Fruit fly (Drosophila melanogaster) whole organism, embryonic: ENCODE data around the gene CG6959.

Experiments
- Abd-B ChIP-seq: fragments of 200-800 bp; sonication (Bioruptor generic); optimal IDR thresholded peaks from 2 replicates; lab custom pipeline; 2018; ENCODE audit warnings: missing biosample characterization, mild to moderate bottlenecking, missing genetic modification characterization, moderate library complexity
- Antp ChIP-seq: fragments of 200-800 bp; sonication (Bioruptor generic); optimal IDR thresholded peaks from 3 replicates; lab custom pipeline; 2016; ENCODE audit warnings: missing biosample characterization, missing genetic modification characterization
- CG10565 ChIP-seq: fragments of 200-800 bp; sonication (Bioruptor generic); optimal IDR thresholded peaks from 3 replicates; lab custom pipeline; 2016; ENCODE audit warnings: missing biosample characterization, mild to moderate bottlenecking, missing genetic modification characterization
- CG11695 ChIP-seq: fragments of 200-800 bp; sonication (Bioruptor generic); IDR thresholded peaks from 3 replicates; pipeline ENCODE4 v1.3.6; 2022; ENCODE audit warnings: missing biosample characterization, missing genetic modification characterization
- CG12391 ChIP-seq: fragments of 200-800 bp; sonication (Bioruptor generic); optimal IDR thresholded peaks from 3 replicates; lab custom pipeline; 2018; ENCODE audit warnings: missing biosample characterization, mild to moderate bottlenecking, missing genetic modification characterization, moderate library complexity
- CG12744 ChIP-seq: fragments of 200-800 bp; sonication (Bioruptor generic); optimal IDR thresholded peaks from 2 replicates; lab custom pipeline; 2016; ENCODE audit warnings: missing biosample characterization, missing genetic modification characterization
- CG14014 ChIP-seq: fragments of 200-800 bp; sonication (Bioruptor generic); IDR thresholded peaks from 2 replicates; pipeline ENCODE4 v1.3.6; 2022; ENCODE audit warnings: missing biosample characterization, missing genetic modification characterization
- CG15269 ChIP-seq: fragments of 200-800 bp; sonication (Bioruptor generic); optimal IDR thresholded peaks from 2 replicates; lab custom pipeline; 2018; ENCODE audit warnings: missing biosample characterization, mild to moderate bottlenecking, missing genetic modification characterization, moderate library complexity
- CG16813 ChIP-seq: fragments of 200-800 bp; sonication (Bioruptor generic); IDR thresholded peaks from 3 replicates; pipeline ENCODE4 v1.3.6; 2022; ENCODE audit warnings: missing biosample characterization, missing genetic modification characterization; ENCODE audit not compliant: partially characterized antibody
- CG16815 ChIP-seq: fragments of 200-800 bp; sonication (Bioruptor generic); optimal IDR thresholded peaks from 3 replicates; lab custom pipeline; 2017; ENCODE audit warnings: missing biosample characterization, mild to moderate bottlenecking, missing genetic modification characterization
- CG17359 ChIP-seq: fragments of 200-800 bp; sonication (Bioruptor generic); optimal IDR thresholded peaks from 3 replicates; lab custom pipeline; 2018; ENCODE audit warnings: missing biosample characterization, mild to moderate bottlenecking, missing genetic modification characterization, moderate library complexity
- CG17385 ChIP-seq: fragments of 200-800 bp; sonication (Bioruptor generic); optimal IDR thresholded peaks from 3 replicates; lab custom pipeline; 2018; ENCODE audit warnings: missing biosample characterization, mild to moderate bottlenecking, missing genetic modification characterization
- CG17829 ChIP-seq: fragments of 200-800 bp; optimal IDR thresholded peaks from 2 replicates; lab custom pipeline; 2019; ENCODE audit warnings: missing biosample characterization, mild to moderate bottlenecking, missing genetic modification characterization, moderate library complexity
- CG18262 ChIP-seq: fragments of 200-800 bp; optimal IDR thresholded peaks from 3 replicates; lab custom pipeline; 2019; ENCODE audit warnings: missing biosample characterization, mild to moderate bottlenecking, missing genetic modification characterization, moderate library complexity
- CG2120 ChIP-seq: fragments of 200-800 bp; sonication (Bioruptor generic); optimal IDR thresholded peaks from 3 replicates; lab custom pipeline; 2016; ENCODE audit warnings: missing biosample characterization, missing genetic modification characterization
- CG30431 ChIP-seq: fragments of 200-800 bp; sonication (Bioruptor generic); optimal IDR thresholded peaks from 2 replicates; lab custom pipeline; 2017; ENCODE audit warnings: missing biosample characterization, missing genetic modification characterization
- CG31224 ChIP-seq: fragments of 200-800 bp; sonication (Bioruptor generic); IDR thresholded peaks from 2 replicates; pipeline ENCODE4 v1.3.6; 2022; ENCODE audit warnings: missing biosample characterization, missing genetic modification characterization
- CG32772 ChIP-seq: fragments of 200-800 bp; sonication (Bioruptor generic); IDR thresholded peaks from 2 replicates; pipeline ENCODE4 v1.3.6; 2022; ENCODE audit warnings: missing biosample characterization, missing genetic modification characterization
- CG34422 ChIP-seq: fragments of 200-800 bp; sonication (Bioruptor generic); IDR thresholded peaks from 3 replicates; pipeline ENCODE4 v1.3.6; 2022; ENCODE audit warnings: missing biosample characterization, missing genetic modification characterization
- CG4424 ChIP-seq: fragments of 200-800 bp; sonication (Bioruptor generic); optimal IDR thresholded peaks from 3 replicates; lab custom pipeline; 2016; ENCODE audit warnings: missing biosample characterization, missing genetic modification characterization
- CG6689 ChIP-seq: fragments of 200-800 bp; sonication (Bioruptor generic); IDR thresholded peaks from 2 replicates; pipeline ENCODE4 v1.3.6; 2022; ENCODE audit warnings: missing biosample characterization, missing genetic modification characterization
- CG8281 ChIP-seq: fragments of 200-800 bp; sonication (Bioruptor generic); optimal IDR thresholded peaks from 2 replicates; lab custom pipeline; 2018; ENCODE audit warnings: missing biosample characterization, mild to moderate bottlenecking, missing genetic modification characterization, moderate library complexity
- CG9609 ChIP-seq: fragments of 200-800 bp; sonication (Bioruptor generic); optimal IDR thresholded peaks from 3 replicates; lab custom pipeline; 2016; ENCODE audit warnings: missing biosample characterization, missing genetic modification characterization
- Chrac-16 ChIP-seq: fragments of 200-800 bp; sonication (Bioruptor generic); optimal IDR thresholded peaks from 3 replicates; lab custom pipeline; 2016; ENCODE audit warnings: missing biosample characterization, missing genetic modification characterization
- Lim3 ChIP-seq: fragments of 200-800 bp; sonication (Bioruptor generic); IDR thresholded peaks from 2 replicates; pipeline ENCODE4 v1.3.6; 2022; ENCODE audit warnings: missing biosample characterization, missing genetic modification characterization
- Sox102F ChIP-seq: fragments of 200-800 bp; sonication (Bioruptor generic); optimal IDR thresholded peaks from 2 replicates; lab custom pipeline; 2018; ENCODE audit warnings: missing biosample characterization, mild to moderate bottlenecking, missing genetic modification characterization, moderate library complexity
- ab ChIP-seq: fragments of 200-800 bp; sonication (Bioruptor generic); optimal IDR thresholded peaks from 2 replicates; lab custom pipeline; 2016; ENCODE audit warnings: missing biosample characterization, missing genetic modification characterization
- ara ChIP-seq: fragments of 200-800 bp; sonication (Bioruptor generic); IDR thresholded peaks from 2 replicates; pipeline ENCODE4 v1.3.6; 2022; ENCODE audit warnings: missing biosample characterization, missing genetic modification characterization
- bcd ChIP-seq: fragments of 200-800 bp; sonication (Bioruptor generic); optimal IDR thresholded peaks from 2 replicates; lab custom pipeline; 2017; ENCODE audit warnings: missing biosample characterization, mild to moderate bottlenecking, missing genetic modification characterization
- bsh ChIP-seq, 2 experiments: fragments of 200-800 bp; sonication (Bioruptor generic); optimal IDR thresholded peaks; 2 replicates each; lab custom pipeline; 2017 to 2018; ENCODE audit warnings: mild to moderate bottlenecking in 2 of 2, missing biosample characterization in 2 of 2, missing genetic modification characterization in 2 of 2, moderate library complexity in 1 of 2
- cas ChIP-seq: fragments of 200-800 bp; sonication (Bioruptor generic); IDR thresholded peaks from 2 replicates; pipeline ENCODE4 v1.3.6; 2022; ENCODE audit warnings: missing biosample characterization, missing genetic modification characterization
- chif ChIP-seq, 2 experiments: fragments of 200-800 bp; sonication (Bioruptor generic); optimal IDR thresholded peaks; 3 replicates each; lab custom pipeline; 2016; ENCODE audit warnings: missing biosample characterization in 2 of 2, missing genetic modification characterization in 2 of 2
- crc ChIP-seq: fragments of 200-800 bp; sonication (Bioruptor generic); optimal IDR thresholded peaks from 2 replicates; lab custom pipeline; 2016; ENCODE audit warnings: missing biosample characterization, missing genetic modification characterization
- croc ChIP-seq: fragments of 200-800 bp; sonication (Bioruptor generic); conservative IDR thresholded peaks from 3 replicates; pipeline ENCODE4 v1.3.6; 2022; ENCODE audit warnings: missing biosample characterization, missing genetic modification characterization
- dati ChIP-seq: fragments of 200-800 bp; sonication (Bioruptor generic); IDR thresholded peaks from 2 replicates; pipeline ENCODE4 v1.3.6; 2022; ENCODE audit warnings: missing biosample characterization, missing genetic modification characterization
- ewg ChIP-seq: fragments of 200-800 bp; sonication (Bioruptor generic); optimal IDR thresholded peaks from 3 replicates; lab custom pipeline; 2017; ENCODE audit warnings: mild to moderate bottlenecking, missing biosample characterization, missing genetic modification reagents, missing genetic modification characterization
- gsb-n ChIP-seq: fragments of 200-800 bp; sonication (Bioruptor generic); optimal IDR thresholded peaks from 3 replicates; lab custom pipeline; 2018; ENCODE audit warnings: missing biosample characterization, mild to moderate bottlenecking, missing genetic modification characterization
- hkb ChIP-seq, 2 experiments: fragments of 200-800 bp in 1 of 2; fragments of >200 bp in 1 of 2; sonication (Bioruptor generic) in 1 of 2; IDR thresholded peaks in 1 of 2; optimal IDR thresholded peaks in 1 of 2; 2 replicates each; pipeline versions ENCODE4 v1.3.6 to Lab custom; 2017 to 2022; ENCODE audit warnings: missing biosample characterization in 1 of 2, missing genetic modification characterization in 1 of 2
- lilli ChIP-seq: fragments of 200-800 bp; sonication (Bioruptor generic); optimal IDR thresholded peaks from 3 replicates; lab custom pipeline; 2016; ENCODE audit warnings: missing biosample characterization, missing genetic modification characterization
- pan ChIP-seq, 4 experiments: fragments of >200 bp in 3 of 4; fragments of 200-800 bp in 1 of 4; sonication (Bioruptor generic) in 1 of 4; optimal IDR thresholded peaks in 3 of 4; IDR thresholded peaks in 1 of 4; 2 replicates each; pipeline versions ENCODE4 v1.3.6 to Lab custom; 2017 to 2022; ENCODE audit warnings: missing biosample characterization in 2 of 4, missing genetic modification characterization in 2 of 4, mixed read lengths in 1 of 4
- peb ChIP-seq: fragments of 200-800 bp; sonication (Bioruptor generic); IDR thresholded peaks from 2 replicates; pipeline ENCODE4 v1.3.6; 2022; ENCODE audit warnings: missing biosample characterization, missing genetic modification characterization
- row ChIP-seq: fragments of 200-800 bp; sonication (Bioruptor generic); IDR thresholded peaks from 3 replicates; pipeline ENCODE4 v1.3.6; 2022; ENCODE audit warnings: missing biosample characterization, missing genetic modification characterization
- sens-2 ChIP-seq: fragments of 200-800 bp; sonication (Bioruptor generic); IDR thresholded peaks from 2 replicates; pipeline ENCODE4 v1.3.6; 2022; ENCODE audit warnings: missing biosample characterization, missing genetic modification characterization
- sima ChIP-seq: fragments of 200-800 bp; sonication (Bioruptor generic); optimal IDR thresholded peaks from 2 replicates; lab custom pipeline; 2016; ENCODE audit warnings: missing biosample characterization, missing genetic modification characterization
- slbo ChIP-seq: fragments of 200-800 bp; sonication (Bioruptor generic); IDR thresholded peaks from 2 replicates; pipeline ENCODE4 v1.3.6; 2022; ENCODE audit warnings: missing biosample characterization, missing genetic modification characterization
- tap ChIP-seq: fragments of 200-800 bp; optimal IDR thresholded peaks from 3 replicates; lab custom pipeline; 2019; ENCODE audit warnings: missing biosample characterization, mild to moderate bottlenecking, missing genetic modification characterization, moderate library complexity
- tup ChIP-seq: fragments of 200-800 bp; sonication (Bioruptor generic); optimal IDR thresholded peaks from 2 replicates; lab custom pipeline; 2016; ENCODE audit warnings: missing biosample characterization, mild to moderate bottlenecking, missing genetic modification characterization, moderate library complexity
- wek ChIP-seq: fragments of 200-800 bp; sonication (Bioruptor generic); optimal IDR thresholded peaks from 3 replicates; lab custom pipeline; 2018; ENCODE audit warnings: missing biosample characterization, mild to moderate bottlenecking, missing genetic modification characterization, moderate library complexity
- zen ChIP-seq: fragments of 200-800 bp; sonication (Bioruptor generic); optimal IDR thresholded peaks from 3 replicates; lab custom pipeline; 2018; ENCODE audit warnings: missing biosample characterization, mild to moderate bottlenecking, missing genetic modification characterization, moderate library complexity

CG6959 gene

DNA sequence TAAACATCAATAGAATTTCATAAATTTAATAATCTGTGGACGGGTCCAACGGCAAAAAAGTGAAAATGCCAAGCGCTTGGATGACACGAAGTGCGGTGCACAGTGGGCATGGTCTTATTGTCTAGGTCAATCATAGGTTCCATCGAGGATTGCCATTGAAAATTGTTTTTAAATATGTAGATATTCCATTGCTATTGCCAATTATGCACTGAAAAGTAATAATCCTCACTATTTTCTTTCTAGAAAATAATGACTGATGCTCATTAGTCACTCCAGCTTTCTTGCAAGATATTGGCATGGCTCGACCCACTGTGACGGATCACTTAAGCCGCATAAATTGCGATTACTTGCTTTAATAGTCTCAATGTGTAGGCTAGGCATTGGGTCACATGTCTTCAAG lies 62.5 kb downstream of the CG6959 start (continued):
- TF ChIP-seq CG14014 (GFP tag; lab: Robert Waterston, UW) = peak; percentile 35; the same call in 1 of the 2 replicates
- TF ChIP-seq CG2120 = peak; percentile 45
- peak; percentile 51 for TF ChIP-seq lilli (GFP tag; lab: Kevin White, UChicago)
- TF ChIP-seq slbo (GFP tag; lab: Robert Waterston, UW) = peak; percentile 33; the same call in 1 of the 2 replicates
- no peak for TF ChIP-seq CG31224 (GFP tag; lab: Robert Waterston, UW)
- TF ChIP-seq CG32772 (GFP tag; lab: Robert Waterston, UW) = no peak
- TF ChIP-seq tap (tag; lab: Kevin White, UChicago) = peak; percentile 8
- no peak for TF ChIP-seq CG10565 (GFP tag; lab: Kevin White, UChicago)
- peak; percentile 20 for TF ChIP-seq CG12391 (tag; lab: Kevin White, UChicago)
- TF ChIP-seq CG34422 = no peak
- TF ChIP-seq CG17829 (tag; lab: Kevin White, UChicago) = peak; percentile 18
- 0 out of 2 replicates have a peak, but pooled peaks have one; percentile 42 for TF ChIP-seq peb (GFP tag; lab: Robert Waterston, UW)
- TF ChIP-seq hkb (optimal IDR thresholded peaks at IDR 0.05; lab: Kevin White, UChicago) = no peak
- peak; percentile 68 for TF ChIP-seq hkb (GFP tag; IDR thresholded peaks at IDR 0.05; lab: Robert Waterston, UW)
- TF ChIP-seq ab (GFP tag; lab: Kevin White, UChicago) = no peak
- peak; percentile 17 for TF ChIP-seq CG17385 (GFP tag; lab: Kevin White, UChicago)
- no peak for TF ChIP-seq wek (GFP tag; lab: Kevin White, UChicago)
- TF ChIP-seq zen (tag; lab: Kevin White, UChicago) = peak; percentile 26
- TF ChIP-seq pan (optimal IDR thresholded peaks at IDR 0.05; lab: Kevin White, UChicago) = no peak
- TF ChIP-seq pan (GFP tag; optimal IDR thresholded peaks at IDR 0.05 in 1 of 2, IDR thresholded peaks at IDR 0.05 in 1 of 2) = peak in 1 of 2 experiments; percentile 56
- TF ChIP-seq bsh (GFP tag; optimal IDR thresholded peaks at IDR 0.05; lab: Kevin White, UChicago) = peak in 1 of 2 experiments; percentile 42
- TF ChIP-seq gsb-n = peak; percentile 9
- TF ChIP-seq CG12744 (GFP tag; lab: Kevin White, UChicago) = no peak
- peak; percentile 57 for TF ChIP-seq Sox102F (GFP tag; lab: Kevin White, UChicago)
- no peak for TF ChIP-seq croc (GFP tag; lab: Robert Waterston, UW)
- TF ChIP-seq CG16815 (GFP tag; lab: Kevin White, UChicago) = peak; percentile 0
- TF ChIP-seq crc (GFP tag; lab: Kevin White, UChicago) = no peak
- TF ChIP-seq Antp = peak; percentile 9
- peak; percentile 40; the same call in 2 of the 3 replicates for TF ChIP-seq CG16813 (GFP tag; lab: Robert Waterston, UW)
- peak; percentile 45 for TF ChIP-seq CG15269 (tag; lab: Kevin White, UChicago)
- no peak for TF ChIP-seq CG8281 (tag; lab: Kevin White, UChicago)
- TF ChIP-seq sens-2 (GFP tag; lab: Robert Waterston, UW) = no peak
- TF ChIP-seq tup = no peak
- peak; percentile 27 for TF ChIP-seq CG17359
- peak; percentile 45 for TF ChIP-seq Chrac-16 (GFP tag; lab: Kevin White, UChicago)
- peak; percentile 13 for TF ChIP-seq bcd
- peak; percentile 53 for TF ChIP-seq CG4424 (GFP tag; lab: Kevin White, UChicago)
- peak; percentile 10 for TF ChIP-seq CG30431 (GFP tag; lab: Kevin White, UChicago)
- TF ChIP-seq ewg = peak; percentile 17
- TF ChIP-seq dati (GFP tag; lab: Robert Waterston, UW) = 0 out of 2 replicates have a peak, but pooled peaks have one; percentile 44
- TF ChIP-seq chif (GFP tag; optimal IDR thresholded peaks at IDR 0.05; lab: Kevin White, UChicago) = peak; percentile 7 to 46
- TF ChIP-seq sima (GFP tag; lab: Kevin White, UChicago) = no peak
- peak; percentile 40 for TF ChIP-seq CG9609 (GFP tag; lab: Kevin White, UChicago)
- TF ChIP-seq Abd-B (GFP tag; lab: Kevin White, UChicago) = no peak
- peak; percentile 76 for TF ChIP-seq row (GFP tag; lab: Robert Waterston, UW)
- no peak for TF ChIP-seq cas
- TF ChIP-seq ara (GFP tag; lab: Robert Waterston, UW) = 0 out of 2 replicates have a peak, but pooled peaks have one; percentile 22
- TF ChIP-seq Lim3 = no peak
- peak; percentile 58; the same call in 2 of the 3 replicates for TF ChIP-seq CG11695 (GFP tag; lab: Robert Waterston, UW)
- TF ChIP-seq CG6689 = peak; percentile 33; the same call in 1 of the 2 replicates
- peak; percentile 29 for TF ChIP-seq CG18262 (tag; lab: Kevin White, UChicago)
